Fruit fly (Drosophila melanogaster) whole organism, embryonic: ENCODE data around the gene CG10467.

ENCODE experiments used
- Aef1 ChIP-seq: fragments of 200-800 bp; sonication (Bioruptor generic); IDR thresholded peaks from 3 replicates; pipeline ENCODE4 v1.3.6; 2022; ENCODE audit warnings: missing biosample characterization, missing genetic modification characterization
- Atf6 ChIP-seq: fragments of 200-800 bp; sonication (Bioruptor generic); IDR thresholded peaks from 2 replicates; pipeline ENCODE4 v1.3.6; 2022; ENCODE audit warnings: missing biosample characterization, missing genetic modification characterization
- CG10267 ChIP-seq: fragments of 200-800 bp; sonication (Bioruptor generic); optimal IDR thresholded peaks from 2 replicates; lab custom pipeline; 2018; ENCODE audit warnings: missing biosample characterization, mild to moderate bottlenecking, missing genetic modification characterization, moderate library complexity
- CG10543 ChIP-seq: fragments of 200-800 bp; sonication (Bioruptor generic); optimal IDR thresholded peaks from 3 replicates; lab custom pipeline; 2017; ENCODE audit warnings: missing biosample characterization, mild to moderate bottlenecking, missing genetic modification characterization, moderate library complexity
- CG10979 ChIP-seq: fragments of 200-800 bp; sonication (Bioruptor generic); optimal IDR thresholded peaks from 2 replicates; lab custom pipeline; 2018; ENCODE audit warnings: missing biosample characterization, mild to moderate bottlenecking, missing genetic modification characterization, moderate library complexity
- CG11695 ChIP-seq: fragments of 200-800 bp; sonication (Bioruptor generic); IDR thresholded peaks from 3 replicates; pipeline ENCODE4 v1.3.6; 2022; ENCODE audit warnings: missing biosample characterization, missing genetic modification characterization
- CG12659 ChIP-seq: fragments of 200-800 bp; sonication (Bioruptor generic); optimal IDR thresholded peaks from 3 replicates; lab custom pipeline; 2017; ENCODE audit warnings: mild to moderate bottlenecking, missing biosample characterization, missing genetic modification reagents, missing genetic modification characterization
- CG12942 ChIP-seq: fragments of 200-800 bp; sonication (Bioruptor generic); optimal IDR thresholded peaks from 3 replicates; lab custom pipeline; 2016; ENCODE audit warnings: missing biosample characterization, missing genetic modification characterization
- CG13424 ChIP-seq: fragments of 200-800 bp; sonication (Bioruptor generic); optimal IDR thresholded peaks from 2 replicates; lab custom pipeline; 2019; ENCODE audit warnings: missing biosample characterization, mild to moderate bottlenecking, missing genetic modification characterization, moderate library complexity
- CG14710 ChIP-seq: fragments of 200-800 bp; sonication (Bioruptor generic); optimal IDR thresholded peaks from 3 replicates; lab custom pipeline; 2019; ENCODE audit warnings: missing biosample characterization, mild to moderate bottlenecking, missing genetic modification characterization, moderate library complexity
- CG15269 ChIP-seq: fragments of 200-800 bp; sonication (Bioruptor generic); optimal IDR thresholded peaks from 2 replicates; lab custom pipeline; 2018; ENCODE audit warnings: missing biosample characterization, mild to moderate bottlenecking, missing genetic modification characterization, moderate library complexity
- CG1529 ChIP-seq: fragments of 200-800 bp; sonication (Bioruptor generic); optimal IDR thresholded peaks from 3 replicates; lab custom pipeline; 2018; ENCODE audit warnings: missing biosample characterization, missing genetic modification characterization
- CG15696 ChIP-seq: fragments of 200-800 bp; sonication (Bioruptor generic); optimal IDR thresholded peaks from 2 replicates; lab custom pipeline; 2019; ENCODE audit warnings: missing biosample characterization, mild to moderate bottlenecking, missing genetic modification characterization, moderate library complexity
- CG30431 ChIP-seq: fragments of 200-800 bp; sonication (Bioruptor generic); optimal IDR thresholded peaks from 2 replicates; lab custom pipeline; 2017; ENCODE audit warnings: missing biosample characterization, missing genetic modification characterization
- CG33213 ChIP-seq: fragments of 200-800 bp; sonication (Bioruptor generic); optimal IDR thresholded peaks from 3 replicates; lab custom pipeline; 2016; ENCODE audit warnings: missing biosample characterization, missing genetic modification characterization
- CG6813 ChIP-seq: fragments of 200-800 bp; sonication (Bioruptor generic); optimal IDR thresholded peaks from 2 replicates; lab custom pipeline; 2017; ENCODE audit warnings: missing biosample characterization, missing genetic modification characterization, mild to moderate bottlenecking, moderate library complexity, missing genetic modification reagents
- CG7271 ChIP-seq: fragments of 200-800 bp; sonication (Bioruptor generic); optimal IDR thresholded peaks from 2 replicates; lab custom pipeline; 2018; ENCODE audit warnings: missing biosample characterization, mild to moderate bottlenecking, missing genetic modification characterization, moderate library complexity
- CG7987 ChIP-seq: fragments of 200-800 bp; sonication (Bioruptor generic); optimal IDR thresholded peaks from 2 replicates; lab custom pipeline; 2018; ENCODE audit warnings: missing biosample characterization, mild to moderate bottlenecking, missing genetic modification characterization, moderate library complexity
- CG8281 ChIP-seq: fragments of 200-800 bp; sonication (Bioruptor generic); optimal IDR thresholded peaks from 2 replicates; lab custom pipeline; 2018; ENCODE audit warnings: missing biosample characterization, mild to moderate bottlenecking, missing genetic modification characterization, moderate library complexity
- CG8478 ChIP-seq: fragments of >200 bp; optimal IDR thresholded peaks from 2 replicates; lab custom pipeline; 2018
- Gug ChIP-seq: fragments of 200-800 bp; sonication (Bioruptor generic); IDR thresholded peaks from 4 replicates; pipeline ENCODE4 v1.3.6; 2022; ENCODE audit warnings: missing biosample characterization, missing genetic modification characterization
- Hr78 ChIP-seq, 2 experiments: fragments of 200-800 bp in 1 of 2; fragments of >200 bp in 1 of 2; sonication (Bioruptor generic) in 1 of 2; optimal IDR thresholded peaks; 2 replicates each; lab custom pipeline; 2017 to 2019; ENCODE audit warnings: missing biosample characterization in 2 of 2, missing genetic modification characterization in 2 of 2, mild to moderate bottlenecking in 1 of 2, moderate library complexity in 1 of 2
- Pdp1 ChIP-seq, 2 experiments: fragments of 200-800 bp; sonication (Bioruptor generic); optimal IDR thresholded peaks; 3 replicates each; lab custom pipeline; 2016; ENCODE audit warnings: missing biosample characterization in 2 of 2, missing genetic modification characterization in 2 of 2, mild to moderate bottlenecking in 1 of 2, moderate library complexity in 1 of 2
- Stat92E ChIP-seq, 3 experiments: fragments of >200 bp in 2 of 3; fragments of 200-800 bp in 1 of 3; sonication (Bioruptor generic) in 1 of 3; optimal IDR thresholded peaks; 2 replicates each; lab custom pipeline; 2017 to 2019; ENCODE audit warnings: missing biosample characterization in 3 of 3, missing genetic modification characterization in 3 of 3, mild to moderate bottlenecking in 1 of 3, moderate library complexity in 1 of 3
- Trl ChIP-seq, 3 experiments: fragments of >200 bp in 2 of 3; fragments of 200-800 bp in 1 of 3; sonication (Bioruptor generic) in 1 of 3; optimal IDR thresholded peaks; 2 replicates in 1 of 3; 3 replicates in 2 of 3; lab custom pipeline; 2016 to 2017; ENCODE audit warnings: missing biosample characterization in 1 of 3, missing genetic modification characterization in 1 of 3
- Usf ChIP-seq: fragments of 200-800 bp; sonication (Bioruptor generic); optimal IDR thresholded peaks from 2 replicates; lab custom pipeline; 2017; ENCODE audit warnings: missing genotype, missing biosample characterization, missing genetic modification characterization
- ap ChIP-seq: fragments of 200-800 bp; sonication (Bioruptor generic); IDR thresholded peaks from 2 replicates; pipeline ENCODE4 v1.3.6; 2022; ENCODE audit warnings: missing biosample characterization, missing genetic modification characterization
- bsh ChIP-seq, 2 experiments: fragments of 200-800 bp; sonication (Bioruptor generic); optimal IDR thresholded peaks; 2 replicates each; lab custom pipeline; 2017 to 2018; ENCODE audit warnings: mild to moderate bottlenecking in 2 of 2, missing biosample characterization in 2 of 2, missing genetic modification characterization in 2 of 2, moderate library complexity in 1 of 2
- caup ChIP-seq: fragments of 200-800 bp; sonication (Bioruptor generic); optimal IDR thresholded peaks from 3 replicates; lab custom pipeline; 2017; ENCODE audit warnings: missing biosample characterization, mild to moderate bottlenecking, missing genetic modification characterization, moderate library complexity; ENCODE audit not compliant: severe bottlenecking
- ci ChIP-seq: fragments of 200-800 bp; sonication (Bioruptor generic); IDR thresholded peaks from 3 replicates; pipeline ENCODE4 v1.3.6; 2022; ENCODE audit warnings: missing biosample characterization, missing genetic modification characterization
- cwo ChIP-seq: fragments of 200-800 bp; sonication (Bioruptor generic); optimal IDR thresholded peaks from 3 replicates; lab custom pipeline; 2017; ENCODE audit warnings: missing biosample characterization, missing genetic modification characterization, mild to moderate bottlenecking, moderate library complexity, missing genetic modification reagents
- da ChIP-seq: fragments of 200-800 bp; sonication (Bioruptor generic); optimal IDR thresholded peaks from 2 replicates; lab custom pipeline; 2016; ENCODE audit warnings: missing biosample characterization, missing genetic modification characterization
- dmrt11E ChIP-seq: fragments of 200-800 bp; sonication (Bioruptor generic); optimal IDR thresholded peaks from 3 replicates; lab custom pipeline; 2018; ENCODE audit warnings: missing biosample characterization, mild to moderate bottlenecking, missing genetic modification characterization, moderate library complexity
- dmrt99B ChIP-seq: fragments of 200-800 bp; sonication (Bioruptor generic); optimal IDR thresholded peaks from 2 replicates; lab custom pipeline; 2018; ENCODE audit warnings: missing biosample characterization, mild to moderate bottlenecking, missing genetic modification characterization, moderate library complexity
- dpn ChIP-seq, 2 experiments: fragments of 200-800 bp; sonication (Bioruptor generic); optimal IDR thresholded peaks; 3 replicates each; lab custom pipeline; 2016; ENCODE audit warnings: missing biosample characterization in 2 of 2, missing genetic modification characterization in 2 of 2
- fd3F ChIP-seq: fragments of 200-800 bp; sonication (Bioruptor generic); optimal IDR thresholded peaks from 2 replicates; lab custom pipeline; 2018; ENCODE audit warnings: missing biosample characterization, mild to moderate bottlenecking, missing genetic modification characterization, moderate library complexity
- gce ChIP-seq: fragments of 200-800 bp; sonication (Bioruptor generic); IDR thresholded peaks from 3 replicates; pipeline ENCODE4 v1.3.6; 2022; ENCODE audit warnings: missing biosample characterization, missing genetic modification characterization
- her ChIP-seq: fragments of 200-800 bp; sonication (Bioruptor generic); optimal IDR thresholded peaks from 2 replicates; lab custom pipeline; 2016; ENCODE audit warnings: missing biosample characterization, missing genetic modification characterization
- luna ChIP-seq: fragments of 200-800 bp; sonication (Bioruptor generic); optimal IDR thresholded peaks from 2 replicates; lab custom pipeline; 2016; ENCODE audit warnings: missing biosample characterization, missing genetic modification characterization
- mld ChIP-seq: fragments of 200-800 bp; sonication (Bioruptor generic); IDR thresholded peaks from 3 replicates; pipeline ENCODE4 v1.3.6; 2022; ENCODE audit warnings: missing biosample characterization, missing genetic modification characterization; ENCODE audit not compliant: partially characterized antibody
- nmo ChIP-seq: fragments of 200-800 bp; sonication (Bioruptor generic); optimal IDR thresholded peaks from 2 replicates; lab custom pipeline; 2018; ENCODE audit warnings: missing biosample characterization, mild to moderate bottlenecking, missing genetic modification characterization, moderate library complexity
- sens-2 ChIP-seq: fragments of 200-800 bp; sonication (Bioruptor generic); IDR thresholded peaks from 2 replicates; pipeline ENCODE4 v1.3.6; 2022; ENCODE audit warnings: missing biosample characterization, missing genetic modification characterization
- sob ChIP-seq: fragments of 200-800 bp; sonication (Bioruptor generic); IDR thresholded peaks from 2 replicates; pipeline ENCODE4 v1.3.6; 2022; ENCODE audit warnings: missing biosample characterization, missing genetic modification characterization
- tgo ChIP-seq: fragments of 200-800 bp; sonication (Bioruptor generic); IDR thresholded peaks from 3 replicates; pipeline ENCODE4 v1.3.6; 2022; ENCODE audit warnings: missing biosample characterization, missing genetic modification characterization
- tna ChIP-seq: fragments of 200-800 bp; sonication (Bioruptor generic); IDR thresholded peaks from 2 replicates; pipeline ENCODE4 v1.3.6; 2022; ENCODE audit warnings: missing biosample characterization, missing genetic modification characterization; ENCODE audit not compliant: partially characterized antibody
- trh ChIP-seq: fragments of 200-800 bp; sonication (Bioruptor generic); optimal IDR thresholded peaks from 2 replicates; lab custom pipeline; 2016; ENCODE audit warnings: missing biosample characterization, missing genetic modification characterization
- zfh1 ChIP-seq: fragments of 200-800 bp; sonication (Bioruptor generic); IDR thresholded peaks from 3 replicates; pipeline ENCODE4 v1.3.6; 2022; ENCODE audit warnings: missing biosample characterization, missing genetic modification characterization

CG10467 gene

dm6 chr3L:6108264-6109060 is 13.9 kb upstream of the CG10467 start (continued):
- TF ChIP-seq CG12942 (GFP tag; lab: Kevin White, UChicago) (no peak), her (GFP tag; lab: Kevin White, UChicago) (no peak), tna (GFP tag; lab: Robert Waterston, UW) (no peak), trh (GFP tag; lab: Kevin White, UChicago) (no peak), CG10543 (GFP tag; lab: Kevin White, UChicago) (no peak), nmo (peak; percentile 23), CG7271 (no peak), zfh1 (GFP tag; lab: Robert Waterston, UW) (no peak), dpn (GFP tag; optimal IDR thresholded peaks at IDR 0.05; lab: Kevin White, UChicago) (no peak), CG8281 (tag; lab: Kevin White, UChicago) (no peak), Trl (optimal IDR thresholded peaks at IDR 0.05; lab: Kevin White, UChicago) (no peak), Trl (GFP tag; optimal IDR thresholded peaks at IDR 0.05; lab: Kevin White, UChicago) (no peak), ci (GFP tag; lab: Robert Waterston, UW) (no peak), gce (GFP tag; lab: Robert Waterston, UW) (no peak), CG10267 (peak; percentile 21), sob (GFP tag; lab: Robert Waterston, UW) (no peak), dmrt99B (tag; lab: Kevin White, UChicago) (peak; percentile 28), CG15269 (tag; lab: Kevin White, UChicago) (no peak), da (GFP tag; lab: Kevin White, UChicago) (no peak), ap (GFP tag; lab: Robert Waterston, UW) (no peak), CG8478 (lab: Kevin White, UChicago) (no peak), Hr78 (GFP tag; optimal IDR thresholded peaks at IDR 0.05; lab: Kevin White, UChicago) (no peak), Usf (GFP tag; lab: Kevin White, UChicago) (no peak), Gug (GFP tag; lab: Robert Waterston, UW) (no peak), dmrt11E (peak; percentile 40), caup (no peak), bsh (GFP tag; optimal IDR thresholded peaks at IDR 0.05; lab: Kevin White, UChicago) (peak in 1 of 2 experiments; percentile 50), Atf6 (GFP tag; lab: Robert Waterston, UW) (no peak), fd3F (no peak), CG15696 (tag; lab: Kevin White, UChicago) (peak; percentile 25), CG12659 (no peak), CG14710 (tag; lab: Kevin White, UChicago) (peak; percentile 50), Aef1 (GFP tag; lab: Robert Waterston, UW) (no peak), CG7987 (no peak), CG10979 (tag; lab: Kevin White, UChicago) (peak; percentile 54), mld (no peak), tgo (no peak), Stat92E (GFP tag; optimal IDR thresholded peaks at IDR 0.05; lab: Kevin White, UChicago) (no peak), CG13424 (tag; lab: Kevin White, UChicago) (peak; percentile 10), sens-2 (GFP tag; lab: Robert Waterston, UW) (0 out of 2 replicates have a peak, but pooled peaks have one; percentile 12), CG33213 (GFP tag; lab: Kevin White, UChicago) (no peak), CG1529 (GFP tag; lab: Kevin White, UChicago) (no peak), CG6813 (GFP tag; lab: Kevin White, UChicago) (no peak), luna (GFP tag; lab: Kevin White, UChicago) (no peak), CG30431 (GFP tag; lab: Kevin White, UChicago) (no peak), CG11695 (no peak), Pdp1 (GFP tag; optimal IDR thresholded peaks at IDR 0.05; lab: Kevin White, UChicago) (no peak), cwo (no peak)
